Worm (Caenorhabditis elegans): ENCODE data around the gene scl-18.

Gene scl-18

DNA sequence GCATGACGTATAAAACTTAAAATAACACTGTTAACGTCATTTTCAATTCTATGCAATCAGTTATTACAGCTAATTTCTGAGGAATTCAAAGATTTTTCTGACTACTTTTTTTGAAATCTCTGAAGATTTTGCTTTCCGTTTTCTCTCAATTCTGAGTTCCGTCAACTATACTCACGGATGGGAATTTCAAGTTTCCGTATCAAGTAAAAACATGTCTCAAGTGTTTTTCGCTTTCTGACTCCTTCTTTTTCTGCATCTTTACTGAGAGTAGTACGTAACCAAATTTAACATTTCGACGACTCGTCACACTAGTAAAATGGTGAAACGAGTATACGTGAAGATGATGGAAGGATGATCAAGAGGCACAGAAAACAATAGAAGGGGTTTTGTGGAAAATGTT, 42.6 kb upstream of the scl-18 start:
- TF ChIP-seq rec-8 (tag; optimal IDR thresholded peaks at IDR 0.05) (no peak), Y67H2A.10 (GFP tag; conservative IDR thresholded peaks at IDR 0.05) (no peak), athp-1 (tag; optimal IDR thresholded peaks at IDR 0.05) (no peak), mcd-1 (GFP tag; IDR thresholded peaks at IDR 0.05) (no peak), F52B5.7 (tag; optimal IDR thresholded peaks at IDR 0.05) (no peak), nhr-27 (tag; optimal IDR thresholded peaks at IDR 0.05) (no peak), lsl-1 (GFP tag; optimal IDR thresholded peaks at IDR 0.05) (no peak)

DNA sequence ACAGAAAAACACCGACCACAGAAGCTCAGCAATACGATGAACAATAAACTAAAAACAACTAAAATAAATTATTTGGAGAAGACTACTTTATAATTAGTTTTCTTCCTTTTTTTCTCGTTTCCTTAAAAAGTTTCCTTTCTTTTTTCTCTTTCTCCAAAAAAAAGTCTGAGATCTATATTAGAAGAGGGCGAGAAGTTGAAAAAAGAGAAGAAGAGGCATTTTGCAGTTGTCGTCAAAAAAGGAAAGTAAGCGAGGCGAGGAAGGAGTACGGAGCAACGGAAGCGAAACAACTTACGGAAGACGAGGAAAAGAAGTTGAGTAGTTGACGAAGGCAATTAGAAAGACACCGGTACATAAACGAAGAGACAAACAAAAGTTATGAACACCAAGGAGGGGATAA, 41.7 kb upstream of the scl-18 start:
- TF ChIP-seq aptf-3 (GFP tag; IDR thresholded peaks at IDR 0.05) (no peak), nhr-90 (tag; optimal IDR thresholded peaks at IDR 0.05) (no peak), madf-8 (GFP tag; conservative IDR thresholded peaks at IDR 0.05) (no peak), hsf-1 (GFP tag; IDR thresholded peaks at IDR 0.05) (no peak), cebp-2 (GFP tag; IDR thresholded peaks at IDR 0.05) (no peak), snpc-4 (GFP tag; optimal IDR thresholded peaks at IDR 0.05) (no peak), snpc-4 (tag; optimal IDR thresholded peaks at IDR 0.05) (no peak), Y53G8AR.9 (GFP tag; conservative IDR thresholded peaks at IDR 0.05) (no peak), lsl-1 (GFP tag; optimal IDR thresholded peaks at IDR 0.05) (no peak), dpff-1 (tag; optimal IDR thresholded peaks at IDR 0.05) (no peak), aptf-2 (GFP tag; conservative IDR thresholded peaks at IDR 0.05) (no peak), lag-1 (GFP tag; IDR thresholded peaks at IDR 0.05) (no peak), fkh-3 (tag; optimal IDR thresholded peaks at IDR 0.05) (no peak), let-526 (GFP tag; IDR thresholded peaks at IDR 0.05) (no peak), nhr-179 (tag; optimal IDR thresholded peaks at IDR 0.05) (no peak), nfya-2 (GFP tag; IDR thresholded peaks at IDR 0.05) (no peak), ztf-28 (GFP tag; IDR thresholded peaks at IDR 0.05) (no peak)

DNA sequence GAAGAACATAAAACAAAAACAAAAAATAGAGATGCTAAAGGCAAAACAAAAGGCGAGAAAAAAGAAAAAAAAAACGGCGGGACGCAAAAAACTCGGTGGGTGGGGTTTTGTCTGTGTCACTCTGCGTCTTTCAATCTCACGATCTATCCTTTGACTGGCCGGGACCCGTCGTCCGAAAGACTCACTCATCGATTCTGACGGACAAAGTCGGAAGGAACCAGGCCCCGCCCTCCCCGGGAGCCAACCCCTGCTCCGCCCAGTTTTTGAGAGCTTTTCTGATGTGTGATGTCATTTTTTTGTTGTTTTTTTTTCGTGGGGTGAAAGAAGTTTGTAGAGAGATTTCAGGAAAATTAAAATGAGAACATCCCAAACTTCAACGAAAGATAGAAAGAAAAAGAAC, 38.9 kb upstream of the scl-18 start:
- TF ChIP-seq ccch-3 (GFP tag; optimal IDR thresholded peaks at IDR 0.05) (no peak), K12H6.12 (tag; optimal IDR thresholded peaks at IDR 0.05) (peak; percentile 27), ekl-4 (GFP tag; IDR thresholded peaks at IDR 0.05) (no peak), Y53F4B.3 (GFP tag; IDR thresholded peaks at IDR 0.05) (no peak), nfyb-1 (GFP tag; IDR thresholded peaks at IDR 0.05) (no peak)

DNA sequence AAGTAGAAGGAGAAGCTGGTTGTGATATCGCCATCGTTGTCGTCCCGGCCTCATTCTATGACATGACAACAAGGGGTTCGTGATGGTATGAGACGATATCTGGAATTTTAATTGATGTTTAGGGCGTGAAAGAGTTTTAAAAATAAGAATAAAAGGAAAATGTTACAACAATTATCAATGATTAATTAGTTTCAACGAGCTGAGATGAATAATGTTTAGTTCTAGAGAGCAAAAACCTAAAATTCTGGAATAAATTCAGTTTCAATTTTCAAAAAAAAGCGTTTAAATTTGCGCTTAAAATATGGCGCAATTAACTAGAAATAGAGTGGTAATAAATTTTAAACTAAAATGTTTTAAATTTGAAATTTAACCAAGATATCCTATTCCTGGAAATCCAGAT, 38.3 kb upstream of the scl-18 start, which contains the start of gene H01G02.3:
TSS of gene H01G02.3 (minus strand) at position 101 of the 400 bp plus-strand sequence.
- TF ChIP-seq F57A8.1 (GFP tag; optimal IDR thresholded peaks at IDR 0.05) (no peak), ceh-91 (GFP tag; IDR thresholded peaks at IDR 0.05) (no peak), him-1 (tag; optimal IDR thresholded peaks at IDR 0.05) (no peak), ekl-4 (GFP tag; IDR thresholded peaks at IDR 0.05) (no peak), tbx-9 (tag; optimal IDR thresholded peaks at IDR 0.05; ENCODE audit: borderline replicate concordance) (no peak), pbrm-1 (GFP tag; IDR thresholded peaks at IDR 0.05) (no peak), dpff-1 (tag; optimal IDR thresholded peaks at IDR 0.05) (no peak), F22D6.2 (tag; optimal IDR thresholded peaks at IDR 0.05) (no peak), Y67H2A.10 (GFP tag; conservative IDR thresholded peaks at IDR 0.05) (no peak)

Data from whole organism, young adult.